Worm (Caenorhabditis elegans): ENCODE measurements around the gene F22B7.1.

Gene F22B7.1

ce11 chrIII:8685590-8686240 is 20.6 kb downstream of the F22B7.1 start:
- TF ChIP-seq dmd-6 (GFP tag; IDR thresholded peaks at IDR 0.05) (0 out of 2 replicates have a peak, but pooled peaks have one; percentile 23), nhr-102 (tag; optimal IDR thresholded peaks at IDR 0.05) (peak; percentile 55), ceh-20 (GFP tag; IDR thresholded peaks at IDR 0.05) (no peak), gei-8 (GFP tag; optimal IDR thresholded peaks at IDR 0.05) (no peak), F37D6.2 (tag; optimal IDR thresholded peaks at IDR 0.05) (no peak), dve-1 (tag; optimal IDR thresholded peaks at IDR 0.05; ENCODE audit: insufficient read depth) (peak; percentile 46), T26A8.4 (GFP tag; IDR thresholded peaks at IDR 0.05) (peak; percentile 74; the same call in 1 of the 2 replicates), ceh-32 (tag; optimal IDR thresholded peaks at IDR 0.05; ENCODE audit: poor library complexity) (no peak), madf-5 (GFP tag; IDR thresholded peaks at IDR 0.05) (no peak), ctbp-1 (GFP tag; IDR thresholded peaks at IDR 0.05) (peak; percentile 34; the same call in 1 of the 2 replicates), pha-4 (GFP tag; IDR thresholded peaks at IDR 0.05) (peak; percentile 69; the same call in 1 of the 2 replicates), pha-4 (tag; optimal IDR thresholded peaks at IDR 0.05) (no peak), Y5F2A.4 (GFP tag; optimal IDR thresholded peaks at IDR 0.05) (peak; percentile 71), nhr-10 (tag; optimal IDR thresholded peaks at IDR 0.05) (no peak), fkh-10 (GFP tag; optimal IDR thresholded peaks at IDR 0.05) (no peak), zfp-3 (GFP tag; conservative IDR thresholded peaks at IDR 0.05) (peak; percentile 71; the same call in 1 of the 2 replicates), spr-1 (tag; optimal IDR thresholded peaks at IDR 0.05) (no peak), mes-2 (tag; optimal IDR thresholded peaks at IDR 0.05; ENCODE audit: poor library complexity, severe bottlenecking) (peak; percentile 4), daf-16 (GFP tag; optimal IDR thresholded peaks at IDR 0.05) (no peak), daf-16 (tag; optimal IDR thresholded peaks at IDR 0.05) (peak; percentile 36), unc-62 (GFP tag; optimal IDR thresholded peaks at IDR 0.05 in 1 of 2) (peak in 1 of 2 experiments; percentile 88), unc-62 (tag; optimal IDR thresholded peaks at IDR 0.05) (no peak), F10B5.3 (tag; optimal IDR thresholded peaks at IDR 0.05) (no peak), lin-1 (GFP tag; IDR thresholded peaks at IDR 0.05) (0 out of 2 replicates have a peak, but pooled peaks have one; percentile 15), egl-27 (tag; optimal IDR thresholded peaks at IDR 0.05) (no peak), Y75B8A.6 (GFP tag; IDR thresholded peaks at IDR 0.05) (0 out of 2 replicates have a peak, but pooled peaks have one; percentile 37), nhr-111 (GFP tag; optimal IDR thresholded peaks at IDR 0.05) (peak; percentile 29), hif-1 (tag; optimal IDR thresholded peaks at IDR 0.05) (no peak), aha-1 (tag) (peak; percentile 93), dmd-8 (GFP tag; IDR thresholded peaks at IDR 0.05) (no peak), D1046.2 (GFP tag; IDR thresholded peaks at IDR 0.05) (no peak), ceh-62 (tag; optimal IDR thresholded peaks at IDR 0.05) (no peak), nhr-48 (tag; optimal IDR thresholded peaks at IDR 0.05) (peak; percentile 45), hlh-11 (tag; optimal IDR thresholded peaks at IDR 0.05) (peak; percentile 35), Y105C5A.15 (GFP tag; IDR thresholded peaks at IDR 0.05) (no peak), mdt-29 (GFP tag; IDR thresholded peaks at IDR 0.05) (0 out of 2 replicates have a peak, but pooled peaks have one; percentile 50), nhr-42 (GFP tag; IDR thresholded peaks at IDR 0.05) (peak; percentile 18; the same call in 1 of the 2 replicates), lin-38 (GFP tag; IDR thresholded peaks at IDR 0.05) (peak; percentile 64), dmd-9 (GFP tag; IDR thresholded peaks at IDR 0.05) (no peak), zag-1 (tag; optimal IDR thresholded peaks at IDR 0.05) (no peak), egl-43 (GFP tag; IDR thresholded peaks at IDR 0.05) (peak; percentile 45; the same call in 1 of the 2 replicates), nhr-41 (GFP tag; IDR thresholded peaks at IDR 0.05) (no peak), mep-1 (tag; optimal IDR thresholded peaks at IDR 0.05) (peak; percentile 27)

All from whole organism, L4 larva.